Worm (Caenorhabditis elegans): ENCODE data around the gene plpp-1.1.

The plpp-1.1 gene

DNA sequence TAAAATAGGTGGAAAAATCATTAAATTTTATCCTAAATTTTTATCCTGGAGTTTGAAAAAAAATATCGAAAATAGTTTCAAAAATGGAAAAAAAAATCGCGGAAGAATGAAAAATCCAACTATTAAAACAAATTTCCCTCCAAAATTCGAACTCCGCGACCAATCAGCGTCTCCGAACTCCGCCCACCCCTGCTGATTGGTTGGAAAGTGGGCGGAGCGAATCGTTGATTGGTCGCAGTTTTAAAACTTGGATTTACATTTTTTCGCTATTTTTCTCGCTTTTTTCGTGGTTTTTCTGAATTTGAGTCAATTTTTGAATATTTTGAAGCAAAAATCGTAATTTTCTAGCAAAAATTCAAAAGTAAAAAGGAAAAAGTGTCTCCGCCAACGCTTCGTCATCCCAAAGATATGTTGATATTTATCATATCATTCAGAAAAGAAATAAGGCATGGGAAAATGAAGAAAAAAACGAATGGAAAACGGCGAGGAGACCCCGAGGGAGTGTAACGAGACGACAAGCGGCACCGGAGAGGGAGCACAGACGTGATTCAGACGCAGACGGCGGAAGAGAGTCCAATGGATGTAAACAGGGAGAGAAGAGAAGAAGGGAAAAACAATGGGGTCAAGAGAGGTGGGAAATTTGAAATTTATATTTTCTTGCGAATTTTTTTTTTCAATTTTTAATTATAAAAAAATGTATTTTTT, 2.8 kb upstream of the plpp-1.1 start (continued):
- no peak for TF ChIP-seq attf-4 (tag; optimal IDR thresholded peaks at IDR 0.05)
- no peak for TF ChIP-seq ztf-7 (tag; optimal IDR thresholded peaks at IDR 0.05)
- 0 out of 2 replicates have a peak, but pooled peaks have one; percentile 12 for TF ChIP-seq set-16 (GFP tag; IDR thresholded peaks at IDR 0.05)
- no peak for TF ChIP-seq lim-7 (GFP tag; IDR thresholded peaks at IDR 0.05)
- TF ChIP-seq tag-97 (GFP tag; IDR thresholded peaks at IDR 0.05) = no peak
- TF ChIP-seq hlh-11 (tag; optimal IDR thresholded peaks at IDR 0.05) = peak; percentile 74
- TF ChIP-seq pha-4 (GFP tag; IDR thresholded peaks at IDR 0.05) = 0 out of 2 replicates have a peak, but pooled peaks have one; percentile 38
- peak; percentile 62 for TF ChIP-seq pha-4 (tag; optimal IDR thresholded peaks at IDR 0.05)
- no peak for TF ChIP-seq ceh-28 (tag; optimal IDR thresholded peaks at IDR 0.05)
- no peak for TF ChIP-seq zip-2 (tag; optimal IDR thresholded peaks at IDR 0.05)
- peak; percentile 68 for TF ChIP-seq aha-1 (tag)
- no peak for TF ChIP-seq mxl-2 (GFP tag; conservative IDR thresholded peaks at IDR 0.05)
- no peak for TF ChIP-seq Y75B8A.6 (GFP tag; IDR thresholded peaks at IDR 0.05)
- TF ChIP-seq spr-1 (tag; optimal IDR thresholded peaks at IDR 0.05) = no peak
- no peak for TF ChIP-seq Y5F2A.4 (GFP tag; optimal IDR thresholded peaks at IDR 0.05)
- no peak for TF ChIP-seq nhr-48 (tag; optimal IDR thresholded peaks at IDR 0.05)
- no peak for TF ChIP-seq F26F4.8 (GFP tag; conservative IDR thresholded peaks at IDR 0.05)
- TF ChIP-seq daf-12 (tag; optimal IDR thresholded peaks at IDR 0.05) = no peak
- no peak for TF ChIP-seq ces-1 (GFP tag; optimal IDR thresholded peaks at IDR 0.05)
- no peak for TF ChIP-seq cey-2 (tag; optimal IDR thresholded peaks at IDR 0.05; ENCODE audit: borderline replicate concordance, insufficient read depth)
- peak; percentile 45 for TF ChIP-seq rbr-2 (tag; optimal IDR thresholded peaks at IDR 0.05)
- TF ChIP-seq hlh-30 (tag; optimal IDR thresholded peaks at IDR 0.05; ENCODE audit: insufficient read depth) = peak; percentile 89
- TF ChIP-seq ztf-11 (tag; optimal IDR thresholded peaks at IDR 0.05) = no peak
- no peak for TF ChIP-seq F49E8.2 (tag; optimal IDR thresholded peaks at IDR 0.05; ENCODE audit: borderline replicate concordance)
- no peak for TF ChIP-seq lin-39 (tag; optimal IDR thresholded peaks at IDR 0.05)
- no peak for TF ChIP-seq snpc-4 (tag; optimal IDR thresholded peaks at IDR 0.05)
- TF ChIP-seq madf-9 (GFP tag; conservative IDR thresholded peaks at IDR 0.05) = no peak
- no peak for TF ChIP-seq dmd-9 (GFP tag; IDR thresholded peaks at IDR 0.05)
- no peak for TF ChIP-seq spr-3 (GFP tag; optimal IDR thresholded peaks at IDR 0.05)
- TF ChIP-seq lsy-2 (tag; optimal IDR thresholded peaks at IDR 0.05) = peak in 1 of 2 experiments; percentile 49
- TF ChIP-seq zag-1 (tag; optimal IDR thresholded peaks at IDR 0.05) = no peak
- no peak for TF ChIP-seq ZK546.5 (tag; optimal IDR thresholded peaks at IDR 0.05)
- peak in 1 of 2 experiments; percentile 41 for TF ChIP-seq mdl-1 (tag; optimal IDR thresholded peaks at IDR 0.05)
- no peak for TF ChIP-seq zip-11 (GFP tag; IDR thresholded peaks at IDR 0.05)
- no peak for TF ChIP-seq nhr-25 (tag; optimal IDR thresholded peaks at IDR 0.05; ENCODE audit: borderline replicate concordance, insufficient read depth)
- no peak for TF ChIP-seq ceh-62 (tag; optimal IDR thresholded peaks at IDR 0.05)
- no peak for TF ChIP-seq php-3 (GFP tag; IDR thresholded peaks at IDR 0.05)
- no peak for TF ChIP-seq ceh-82 (tag; optimal IDR thresholded peaks at IDR 0.05)
- no peak for TF ChIP-seq egl-27 (tag; optimal IDR thresholded peaks at IDR 0.05)
- TF ChIP-seq F37D6.2 (tag; optimal IDR thresholded peaks at IDR 0.05) = no peak
- TF ChIP-seq nhr-111 (GFP tag; optimal IDR thresholded peaks at IDR 0.05) = no peak
- TF ChIP-seq lir-3 (tag; optimal IDR thresholded peaks at IDR 0.05) = no peak
- TF ChIP-seq mxl-3 (GFP tag; optimal IDR thresholded peaks at IDR 0.05) = peak; percentile 51
- no peak for TF ChIP-seq T20F7.1 (GFP tag; optimal IDR thresholded peaks at IDR 0.05)
- TF ChIP-seq nhr-28 (tag; optimal IDR thresholded peaks at IDR 0.05) = peak; percentile 87
- no peak for TF ChIP-seq vab-7 (GFP tag; IDR thresholded peaks at IDR 0.05)
- TF ChIP-seq daf-16 (GFP tag; optimal IDR thresholded peaks at IDR 0.05) = peak; percentile 40 to 57
- peak; percentile 94 for TF ChIP-seq daf-16 (tag; optimal IDR thresholded peaks at IDR 0.05)
- no peak for TF ChIP-seq madf-5 (GFP tag; IDR thresholded peaks at IDR 0.05)
- no peak for TF ChIP-seq lin-13 (GFP tag; optimal IDR thresholded peaks at IDR 0.05)
- no peak for TF ChIP-seq ceh-32 (tag; optimal IDR thresholded peaks at IDR 0.05; ENCODE audit: poor library complexity)
